Fruit fly (Drosophila melanogaster): Measurements from ENCODE around the gene CG31751.

- no peak for TF ChIP-seq kay (GFP tag; optimal IDR thresholded peaks at IDR 0.05)
- TF ChIP-seq Opbp (GFP tag; IDR thresholded peaks at IDR 0.05; ENCODE audit: partially characterized antibody): no peak
- TF ChIP-seq mirr (GFP tag; optimal IDR thresholded peaks at IDR 0.05): no peak
- TF ChIP-seq CG4707 (GFP tag; optimal IDR thresholded peaks at IDR 0.05): no peak
- no peak for TF ChIP-seq Scr (GFP tag; IDR thresholded peaks at IDR 0.05; ENCODE audit: partially characterized antibody)
- TF ChIP-seq HHEX (GFP tag; optimal IDR thresholded peaks at IDR 0.05): no peak
- no peak for TF ChIP-seq tna (GFP tag; IDR thresholded peaks at IDR 0.05; ENCODE audit: partially characterized antibody)
Measured at dm6 chr2L:18713686-18714085, 36.7 kb downstream of the CG31751 start, which contains the start of gene Irk3.

All from whole organism, embryonic.